Worm (Caenorhabditis elegans) whole organism, mixed stage, embryonic: ENCODE measurements around the gene cpt-2.

ENCODE experiments used
- ceh-83 ChIP-seq: fragments of 200-800 bp; sonication (Bioruptor generic); optimal IDR thresholded peaks from 2 replicates; lab custom pipeline; 2018; ENCODE audit warnings: mild to moderate bottlenecking, missing genetic modification characterization, missing compliant biosample characterization
- mep-1 ChIP-seq: fragments of 150-350 bp; optimal IDR thresholded peaks from 2 replicates; lab custom pipeline; 2017; ENCODE audit warnings: missing biosample characterization, missing genetic modification reagents, missing genetic modification characterization, inconsistent platforms
- unc-62 ChIP-seq: fragments of 150-350 bp; optimal IDR thresholded peaks from 2 replicates; lab custom pipeline; 2014; ENCODE audit warnings: missing biosample characterization, missing genetic modification reagents, missing genetic modification characterization

- TF ChIP-seq unc-62 (GFP tag; lab: Kevin White, UChicago) = no peak
- no peak for TF ChIP-seq mep-1 (tag; lab: Kevin White, UChicago)
- TF ChIP-seq ceh-83 (GFP tag; lab: Kevin White, UChicago) = no peak
Observed at ce11 chrIV:11223878-11224277, 44.4 kb downstream of the cpt-2 start, which contains the start of gene C29F4.3.
